Fruit fly (Drosophila melanogaster): Measurements from ENCODE around the gene Ack.

Ack gene

DNA sequence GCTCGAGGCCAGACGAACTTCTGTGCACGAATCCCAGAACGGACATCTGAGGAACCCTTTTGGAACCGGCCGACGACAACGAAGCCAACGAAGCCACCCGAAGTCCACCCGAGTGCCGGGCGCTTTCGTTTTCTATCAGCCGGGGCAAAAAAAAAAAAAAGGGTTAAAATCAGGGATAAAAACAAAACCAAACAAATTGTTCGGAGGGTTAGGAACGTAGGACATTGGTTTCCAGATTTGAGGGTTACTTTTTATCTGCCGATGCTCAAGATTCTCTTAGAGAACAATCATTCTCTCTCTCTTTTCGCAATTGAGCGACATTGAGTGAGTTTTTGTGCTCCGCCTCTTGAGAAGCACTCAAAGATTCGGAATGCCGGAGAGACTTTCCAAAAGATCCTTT is 52.9 kb downstream of the Ack start, which contains the start of gene nab:
nab (minus strand) TSS at position 7 of the 400 bp plus-strand sequence.
- TF ChIP-seq CG11762 (GFP tag; optimal IDR thresholded peaks at IDR 0.05; ENCODE audit: insufficient read depth) (no peak), ss (GFP tag; optimal IDR thresholded peaks at IDR 0.05) (peak in 1 of 2 experiments; percentile 12), Lpt (GFP tag; optimal IDR thresholded peaks at IDR 0.05) (no peak), OdsH (GFP tag; optimal IDR thresholded peaks at IDR 0.05) (no peak), CG6808 (GFP tag; optimal IDR thresholded peaks at IDR 0.05) (no peak), CG6276 (GFP tag; optimal IDR thresholded peaks at IDR 0.05) (no peak), Ets96B (tag; optimal IDR thresholded peaks at IDR 0.05) (no peak), dsx (GFP tag; optimal IDR thresholded peaks at IDR 0.05; ENCODE audit: poor library complexity, severe bottlenecking) (no peak), Sox15 (GFP tag; optimal IDR thresholded peaks at IDR 0.05) (no peak), Eip93F (GFP tag; optimal IDR thresholded peaks at IDR 0.05) (peak; percentile 1), CG6854 (GFP tag; optimal IDR thresholded peaks at IDR 0.05) (peak; percentile 48), CG8632 (GFP tag; optimal IDR thresholded peaks at IDR 0.05) (no peak), Met (GFP tag; optimal IDR thresholded peaks at IDR 0.05) (no peak), CG8119 (GFP tag; IDR thresholded peaks at IDR 0.05) (no peak), Eip78C (GFP tag) (peak; percentile 21), Blimp-1 (GFP tag; optimal IDR thresholded peaks at IDR 0.05) (peak; percentile 93), Ets21C (GFP tag; optimal IDR thresholded peaks at IDR 0.05) (no peak), acj6 (GFP tag; optimal IDR thresholded peaks at IDR 0.05) (no peak), CG8319 (GFP tag; optimal IDR thresholded peaks at IDR 0.05) (no peak)
